Fruit fly (Drosophila melanogaster) whole organism, wandering third instar larva: Measurements from ENCODE around the gene CG32262.

Experiments used
- Abd-B ChIP-seq: fragments of >200 bp; optimal IDR thresholded peaks from 2 replicates; lab custom pipeline; 2017; ENCODE audit warnings: missing biosample characterization, missing genetic modification characterization
- CG32264 ChIP-seq: fragments of 200-800 bp; sonication (Bioruptor generic); optimal IDR thresholded peaks from 2 replicates; lab custom pipeline; 2016; ENCODE audit warnings: missing biosample characterization, missing genetic modification characterization
- CG9705 ChIP-seq: fragments of 200-800 bp; sonication (Bioruptor generic); optimal IDR thresholded peaks from 2 replicates; lab custom pipeline; 2018; ENCODE audit warnings: missing biosample characterization, mild to moderate bottlenecking, missing genetic modification characterization
- CrebA ChIP-seq: fragments of 200-800 bp; sonication (Bioruptor generic); optimal IDR thresholded peaks from 2 replicates; lab custom pipeline; 2016; ENCODE audit warnings: missing biosample characterization, mild to moderate bottlenecking, missing genetic modification characterization, borderline replicate concordance
- Dfd ChIP-seq: fragments of >200 bp; optimal IDR thresholded peaks from 2 replicates; lab custom pipeline; 2017; ENCODE audit warnings: missing biosample characterization, missing genetic modification characterization
- Dif ChIP-seq: fragments of 200-275, 200-300 bp; sonication (Bioruptor generic); optimal IDR thresholded peaks from 2 replicates; lab custom pipeline; 2018; ENCODE audit warnings: missing biosample characterization, missing genetic modification characterization; ENCODE audit not compliant: partially characterized antibody
- GATAd ChIP-seq: sonication (Bioruptor generic); optimal IDR thresholded peaks from 2 replicates; lab custom pipeline; 2016; ENCODE audit warnings: missing biosample characterization, missing genetic modification characterization
- HLH106 ChIP-seq: fragments of 200-800 bp; optimal IDR thresholded peaks from 3 replicates; lab custom pipeline; 2019; ENCODE audit warnings: missing biosample characterization, mild to moderate bottlenecking, missing genetic modification characterization, moderate library complexity
- Hnf4 ChIP-seq: fragments of 200-800 bp; sonication (Bioruptor generic); optimal IDR thresholded peaks from 2 replicates; lab custom pipeline; 2016; ENCODE audit warnings: missing biosample characterization, mild to moderate bottlenecking, missing genetic modification characterization
- Hr78 ChIP-seq: fragments of >200 bp; optimal IDR thresholded peaks from 2 replicates; lab custom pipeline; 2017; ENCODE audit warnings: missing biosample characterization, missing genetic modification characterization
- Jra ChIP-seq: sonication (Bioruptor generic); optimal IDR thresholded peaks from 2 replicates; lab custom pipeline; 2016; ENCODE audit warnings: missing biosample characterization, missing genetic modification characterization
- Mio ChIP-seq: sonication (Bioruptor generic); optimal IDR thresholded peaks from 2 replicates; lab custom pipeline; 2016; ENCODE audit warnings: missing biosample characterization, missing genetic modification characterization
- Myc ChIP-seq: fragments of >200 bp; optimal IDR thresholded peaks from 2 replicates; lab custom pipeline; 2017
- N ChIP-seq: fragments of >200 bp; optimal IDR thresholded peaks from 2 replicates; lab custom pipeline; 2018; ENCODE audit warnings: missing biosample characterization, missing external identifiers, missing genetic modification characterization
- OdsH ChIP-seq: fragments of 200-800 bp; sonication (Bioruptor generic); optimal IDR thresholded peaks from 2 replicates; lab custom pipeline; 2016; ENCODE audit warnings: missing biosample characterization, mild to moderate bottlenecking, missing genetic modification characterization
- Rel ChIP-seq, 2 experiments: fragments of 200-800 bp; sonication (Bioruptor generic) in 1 of 2; optimal IDR thresholded peaks; 2 replicates in 1 of 2; 3 replicates in 1 of 2; lab custom pipeline; 2016 to 2019; ENCODE audit warnings: mild to moderate bottlenecking in 2 of 2, missing biosample characterization in 2 of 2, missing genetic modification characterization in 2 of 2, moderate library complexity in 1 of 2
- Sp1 ChIP-seq: fragments of 200-800 bp; sonication (Bioruptor generic); optimal IDR thresholded peaks from 3 replicates; lab custom pipeline; 2019; ENCODE audit warnings: missing biosample characterization, mild to moderate bottlenecking, missing genetic modification characterization, moderate library complexity
- br ChIP-seq: fragments of 200-800 bp; sonication (Bioruptor generic); optimal IDR thresholded peaks from 2 replicates; lab custom pipeline; 2016; ENCODE audit warnings: missing biosample characterization, missing genetic modification characterization
- brk ChIP-seq: fragments of 200-800 bp; sonication (Bioruptor generic); optimal IDR thresholded peaks from 2 replicates; lab custom pipeline; 2016; ENCODE audit warnings: missing biosample characterization, mild to moderate bottlenecking, missing genetic modification characterization
- dl ChIP-seq, 2 experiments: fragments of 175-275, 200-275 bp in 1 of 2; fragments of 200-275 bp in 1 of 2; sonication (Bioruptor generic); optimal IDR thresholded peaks; lab custom pipeline; 2018; ENCODE audit warnings: mild to moderate bottlenecking in 2 of 2, missing biosample characterization in 2 of 2, missing genetic modification characterization in 2 of 2, moderate library complexity in 2 of 2; ENCODE audit not compliant: partially characterized antibody in 2 of 2, insufficient read depth in 1 of 2
- dmrt93B ChIP-seq: fragments of 200-800 bp; sonication (Bioruptor generic); optimal IDR thresholded peaks from 2 replicates; lab custom pipeline; 2018; ENCODE audit warnings: missing biosample characterization, mild to moderate bottlenecking, missing genetic modification characterization
- dsf ChIP-seq: sonication (Bioruptor generic); optimal IDR thresholded peaks from 2 replicates; lab custom pipeline; 2016; ENCODE audit warnings: missing biosample characterization, missing genetic modification characterization, borderline replicate concordance
- ey ChIP-seq: fragments of 200-800 bp; sonication (Bioruptor generic); optimal IDR thresholded peaks from 2 replicates; lab custom pipeline; 2016; ENCODE audit warnings: missing biosample characterization, missing genetic modification characterization
- fru ChIP-seq: fragments of 200-800 bp; sonication (Bioruptor generic); optimal IDR thresholded peaks from 3 replicates; lab custom pipeline; 2016; ENCODE audit warnings: missing biosample characterization, mild to moderate bottlenecking, missing genetic modification characterization
- h ChIP-seq: fragments of 200-800 bp; sonication (Bioruptor generic); optimal IDR thresholded peaks from 3 replicates; lab custom pipeline; 2016; ENCODE audit warnings: missing biosample characterization, mild to moderate bottlenecking, missing genetic modification characterization
- jim ChIP-seq: fragments of 175-275, 200-325 bp; sonication (Bioruptor generic); optimal IDR thresholded peaks from 2 replicates; lab custom pipeline; 2016; ENCODE audit warnings: missing biosample characterization, mild to moderate bottlenecking, missing genetic modification characterization
- lola ChIP-seq: fragments of >200 bp; optimal IDR thresholded peaks from 2 replicates; lab custom pipeline; 2017; ENCODE audit warnings: missing biosample characterization, missing genetic modification characterization
- psq ChIP-seq: fragments of 200-800 bp; sonication (Bioruptor generic); optimal IDR thresholded peaks from 3 replicates; lab custom pipeline; 2017; ENCODE audit warnings: missing biosample characterization, mild to moderate bottlenecking, missing genetic modification characterization, moderate library complexity
- rgr ChIP-seq: fragments of 200-800 bp; sonication (Bioruptor generic); optimal IDR thresholded peaks from 3 replicates; lab custom pipeline; 2016; ENCODE audit warnings: missing biosample characterization, mild to moderate bottlenecking, missing genetic modification characterization
- sv ChIP-seq: fragments of 200-800 bp; sonication (Bioruptor generic); optimal IDR thresholded peaks from 3 replicates; lab custom pipeline; 2016; ENCODE audit warnings: missing biosample characterization, missing genetic modification characterization
- tai ChIP-seq: sonication (Bioruptor generic); optimal IDR thresholded peaks from 2 replicates; lab custom pipeline; 2016; ENCODE audit warnings: missing biosample characterization, missing genetic modification characterization
- usp ChIP-seq: fragments of >200 bp; optimal IDR thresholded peaks from 2 replicates; lab custom pipeline; 2017; ENCODE audit warnings: missing biosample characterization, missing genetic modification characterization
- woc ChIP-seq: sonication (Bioruptor generic); optimal IDR thresholded peaks from 2 replicates; lab custom pipeline; 2016; ENCODE audit warnings: missing biosample characterization, mild to moderate bottlenecking, missing genetic modification characterization

Gene CG32262

dm6 chr3L:3842981-3843701, 33.1 kb upstream of the CG32262 start:
- TF ChIP-seq Hnf4 (GFP tag; lab: Kevin White, UChicago) = no peak
- TF ChIP-seq GATAd = no peak
- TF ChIP-seq Sp1 (GFP tag; lab: Kevin White, UChicago) = no peak
- no peak for TF ChIP-seq CG32264 (GFP tag; lab: Kevin White, UChicago)
- TF ChIP-seq Jra (GFP tag; lab: Kevin White, UChicago) = no peak
- no peak for TF ChIP-seq Dif (GFP tag; lab: Kevin White, UChicago)
- no peak for TF ChIP-seq woc (GFP tag; lab: Kevin White, UChicago)
- TF ChIP-seq CrebA (GFP tag; lab: Kevin White, UChicago) = no peak
- TF ChIP-seq h (GFP tag; lab: Kevin White, UChicago) = no peak
- TF ChIP-seq br (GFP tag; lab: Kevin White, UChicago) = no peak
- no peak for TF ChIP-seq fru (GFP tag; lab: Kevin White, UChicago)
- TF ChIP-seq tai (GFP tag; lab: Kevin White, UChicago) = no peak
- TF ChIP-seq Myc (lab: Kevin White, UChicago) = no peak

- TF ChIP-seq GATAd = no peak
- TF ChIP-seq CrebA (GFP tag; lab: Kevin White, UChicago) = no peak
- TF ChIP-seq br (GFP tag; lab: Kevin White, UChicago) = no peak
- no peak for TF ChIP-seq lola (GFP tag; lab: Kevin White, UChicago)
- no peak for TF ChIP-seq rgr
- no peak for TF ChIP-seq Dif (GFP tag; lab: Kevin White, UChicago)
- TF ChIP-seq brk (GFP tag; lab: Kevin White, UChicago) = no peak
- TF ChIP-seq Sp1 (GFP tag; lab: Kevin White, UChicago) = no peak
- TF ChIP-seq, all 38 proteins: peak for 0
These were observed 18.1 kb upstream of the CG32262 start for dm6 chr3L:3828111-3828510.

dm6 chr3L:3826541-3826940, 16.5 kb upstream of the CG32262 start:
- TF ChIP-seq dsf (GFP tag; lab: Kevin White, UChicago) = no peak
- peak; percentile 35 for TF ChIP-seq brk (GFP tag; lab: Kevin White, UChicago)
- no peak for TF ChIP-seq Hr78 (GFP tag; lab: Kevin White, UChicago)
- no peak for TF ChIP-seq br (GFP tag; lab: Kevin White, UChicago)
- TF ChIP-seq psq (GFP tag; lab: Kevin White, UChicago) = peak; percentile 70
- TF ChIP-seq CG9705 = no peak
- no peak for TF ChIP-seq dl (GFP tag; optimal IDR thresholded peaks at IDR 0.05; lab: Kevin White, UChicago; ENCODE audit: insufficient read depth in 1 of 2, partially characterized antibody in 2 of 2)
- TF ChIP-seq OdsH = no peak
- TF ChIP-seq Mio = no peak
- TF ChIP-seq Rel (GFP tag; optimal IDR thresholded peaks at IDR 0.05; lab: Kevin White, UChicago) = no peak
- no peak for TF ChIP-seq Rel (tag; optimal IDR thresholded peaks at IDR 0.05; lab: Kevin White, UChicago)
- no peak for TF ChIP-seq Jra (GFP tag; lab: Kevin White, UChicago)
- no peak for TF ChIP-seq Abd-B
- TF ChIP-seq tai (GFP tag; lab: Kevin White, UChicago) = no peak
- TF ChIP-seq h (GFP tag; lab: Kevin White, UChicago) = peak; percentile 53
- TF ChIP-seq jim (GFP tag; lab: Kevin White, UChicago) = no peak
- TF ChIP-seq Sp1 (GFP tag; lab: Kevin White, UChicago) = peak; percentile 75
- TF ChIP-seq sv = peak; percentile 11
- peak; percentile 30 for TF ChIP-seq fru (GFP tag; lab: Kevin White, UChicago)
- TF ChIP-seq Myc (lab: Kevin White, UChicago) = no peak
- TF ChIP-seq ey (GFP tag; lab: Kevin White, UChicago) = peak; percentile 6
- peak; percentile 75 for TF ChIP-seq HLH106 (tag; lab: Kevin White, UChicago)
- TF ChIP-seq GATAd = no peak
- TF ChIP-seq usp (GFP tag; lab: Kevin White, UChicago) = no peak
- TF ChIP-seq woc (GFP tag; lab: Kevin White, UChicago) = no peak
- TF ChIP-seq CG32264 (GFP tag; lab: Kevin White, UChicago) = no peak

DNA sequence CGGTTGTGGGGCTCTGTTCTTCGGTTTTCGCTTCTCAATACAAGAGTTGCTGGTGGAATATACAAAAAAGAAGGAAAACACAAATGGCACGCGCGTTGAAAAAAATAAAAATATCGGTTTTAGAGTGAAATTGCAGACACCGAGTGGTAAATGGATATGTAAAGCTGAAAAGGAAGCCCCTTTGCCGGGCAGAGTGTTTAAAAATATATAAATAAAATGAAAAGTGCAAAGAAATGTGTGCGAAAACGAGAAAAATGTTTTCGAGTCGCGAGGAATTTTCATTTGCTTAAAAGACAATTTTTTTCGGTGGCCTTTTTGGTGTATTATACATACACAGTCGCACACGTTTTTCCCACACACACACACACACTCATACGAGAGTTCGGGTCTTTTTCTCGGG, 15.9 kb upstream of the CG32262 start:
- TF ChIP-seq dmrt93B (GFP tag; lab: Kevin White, UChicago) (no peak), brk (GFP tag; lab: Kevin White, UChicago) (no peak), Abd-B (no peak), CrebA (GFP tag; lab: Kevin White, UChicago) (no peak), Mio (no peak), Dfd (no peak), h (GFP tag; lab: Kevin White, UChicago) (no peak), N (GFP tag; lab: Kevin White, UChicago) (no peak), Dif (GFP tag; lab: Kevin White, UChicago) (no peak), Hnf4 (GFP tag; lab: Kevin White, UChicago) (no peak), Myc (lab: Kevin White, UChicago) (no peak), Sp1 (GFP tag; lab: Kevin White, UChicago) (no peak)
